Worm (Caenorhabditis elegans) whole organism, L2 larva: Measurements from ENCODE around the gene srh-99.

ENCODE experiments used
- C34F6.9 ChIP-seq: fragments of 150-350 bp; optimal IDR thresholded peaks from 2 replicates; lab custom pipeline; 2014; ENCODE audit warnings: missing biosample characterization, missing genetic modification characterization
- F13H6.1 ChIP-seq: sonication (generic microtip); optimal IDR thresholded peaks from 2 replicates; lab custom pipeline; 2016; ENCODE audit warnings: missing genetic modification characterization, missing compliant biosample characterization
- R02D3.7 ChIP-seq: fragments of 150-350 bp; optimal IDR thresholded peaks from 2 replicates; lab custom pipeline; 2014; ENCODE audit warnings: missing biosample characterization, missing genetic modification characterization
- Y55F3AM.14 ChIP-seq: fragments of 200-800 bp; sonication (Bioruptor generic); optimal IDR thresholded peaks from 2 replicates; lab custom pipeline; 2018; ENCODE audit warnings: mild to moderate bottlenecking, missing genetic modification characterization, missing compliant biosample characterization
- ZK546.5 ChIP-seq: sonication (generic microtip); optimal IDR thresholded peaks from 2 replicates; lab custom pipeline; 2017; ENCODE audit warnings: missing biosample characterization, missing genetic modification characterization
- blmp-1 ChIP-seq: sonication (generic microtip); optimal IDR thresholded peaks from 2 replicates; lab custom pipeline; 2017; ENCODE audit warnings: missing genetic modification characterization, mild to moderate bottlenecking, missing compliant biosample characterization, antibody characterized with exemption, moderate library complexity; ENCODE audit not compliant: insufficient read depth
- ceh-82 ChIP-seq: fragments of 150-350 bp; optimal IDR thresholded peaks from 2 replicates; lab custom pipeline; 2014; ENCODE audit warnings: missing biosample characterization, missing genetic modification characterization
- crh-2 ChIP-seq: sonication (generic microtip); optimal IDR thresholded peaks from 2 replicates; lab custom pipeline; 2017; ENCODE audit warnings: missing biosample characterization, missing genetic modification characterization
- egl-27 ChIP-seq: sonication (generic microtip); optimal IDR thresholded peaks from 3 replicates; lab custom pipeline; 2017; ENCODE audit warnings: missing biosample characterization, missing genetic modification reagents, missing genetic modification characterization
- elt-3 ChIP-seq: sonication (generic microtip); optimal IDR thresholded peaks from 2 replicates; lab custom pipeline; 2017; ENCODE audit warnings: missing biosample characterization, missing genetic modification characterization
- fos-1 ChIP-seq: fragments of 150-350 bp; optimal IDR thresholded peaks from 2 replicates; lab custom pipeline; 2014; ENCODE audit warnings: missing biosample characterization, missing genetic modification characterization
- lin-11 ChIP-seq: fragments of 150-350 bp; sonication (generic microtip); optimal IDR thresholded peaks from 2 replicates; lab custom pipeline; 2014; ENCODE audit warnings: missing biosample characterization, missing genetic modification characterization, inconsistent platforms, mixed read lengths
- lin-13 ChIP-seq: fragments of 150-350 bp; optimal IDR thresholded peaks from 2 replicates; lab custom pipeline; 2014; ENCODE audit warnings: missing biosample characterization, missing genetic modification reagents, missing genetic modification characterization
- lin-39 ChIP-seq: fragments of 150-350 bp; optimal IDR thresholded peaks from 2 replicates; lab custom pipeline; 2014; ENCODE audit warnings: missing biosample characterization, missing genetic modification reagents, missing genetic modification characterization
- mbf-1 ChIP-seq: sonication (generic microtip); optimal IDR thresholded peaks from 2 replicates; lab custom pipeline; 2017; ENCODE audit warnings: missing biosample characterization, missing genetic modification characterization
- mdl-1 ChIP-seq, 2 experiments: fragments of 150-350 bp in 1 of 2; sonication (generic microtip) in 1 of 2; optimal IDR thresholded peaks; 2 replicates each; lab custom pipeline; 2017; ENCODE audit warnings: missing biosample characterization in 2 of 2, missing genetic modification characterization in 2 of 2
- nhr-10 ChIP-seq: sonication (generic microtip); optimal IDR thresholded peaks from 2 replicates; lab custom pipeline; 2017; ENCODE audit warnings: missing biosample characterization, missing genetic modification characterization
- nhr-11 ChIP-seq: fragments of 150-350 bp; optimal IDR thresholded peaks from 2 replicates; lab custom pipeline; 2014; ENCODE audit warnings: missing biosample characterization, missing genetic modification characterization
- nhr-12 ChIP-seq: fragments of 150-350 bp; optimal IDR thresholded peaks from 2 replicates; lab custom pipeline; 2014; ENCODE audit warnings: missing biosample characterization, missing genetic modification characterization
- nhr-129 ChIP-seq: fragments of 150-350 bp; optimal IDR thresholded peaks from 2 replicates; lab custom pipeline; 2014; ENCODE audit warnings: missing biosample characterization, missing genetic modification characterization
- nhr-21 ChIP-seq: fragments of 150-350 bp; optimal IDR thresholded peaks from 2 replicates; lab custom pipeline; 2014; ENCODE audit warnings: missing biosample characterization, missing genetic modification characterization
- nhr-23 ChIP-seq: fragments of 150-350 bp; optimal IDR thresholded peaks from 2 replicates; lab custom pipeline; 2014; ENCODE audit warnings: missing biosample characterization, missing genetic modification reagents, missing genetic modification characterization
- nhr-237 ChIP-seq: fragments of 150-350 bp; optimal IDR thresholded peaks from 2 replicates; lab custom pipeline; 2014; ENCODE audit warnings: missing biosample characterization, missing genetic modification characterization
- nhr-25 ChIP-seq: fragments of 150-350 bp; sonication (generic microtip); optimal IDR thresholded peaks from 3 replicates; lab custom pipeline; 2014; ENCODE audit warnings: missing biosample characterization, missing genetic modification characterization
- nhr-6 ChIP-seq: fragments of 150-350 bp; optimal IDR thresholded peaks from 2 replicates; lab custom pipeline; 2014; ENCODE audit warnings: missing biosample characterization, missing genetic modification characterization
- nhr-77 ChIP-seq: fragments of 150-350 bp; optimal IDR thresholded peaks from 2 replicates; lab custom pipeline; 2014; ENCODE audit warnings: missing biosample characterization, missing genetic modification characterization
- peb-1 ChIP-seq: fragments of 150-350 bp; optimal IDR thresholded peaks from 2 replicates; lab custom pipeline; 2014; ENCODE audit warnings: missing biosample characterization, missing genetic modification characterization
- sem-4 ChIP-seq: fragments of 150-350 bp; optimal IDR thresholded peaks from 2 replicates; lab custom pipeline; 2014; ENCODE audit warnings: missing biosample characterization, missing genetic modification reagents, missing genetic modification characterization
- skn-1 ChIP-seq: sonication (generic microtip); optimal IDR thresholded peaks from 2 replicates; lab custom pipeline; 2017; ENCODE audit warnings: missing biosample characterization, missing genetic modification characterization
- sma-3 ChIP-seq: sonication (generic microtip); optimal IDR thresholded peaks from 2 replicates; lab custom pipeline; 2016; ENCODE audit warnings: missing genetic modification reagents, missing genetic modification characterization, missing compliant biosample characterization
- sma-9 ChIP-seq, 2 experiments: fragments of 150-350 bp in 1 of 2; sonication (generic microtip) in 1 of 2; optimal IDR thresholded peaks; 2 replicates each; lab custom pipeline; 2014 to 2016; ENCODE audit warnings: missing genetic modification characterization in 2 of 2, mild to moderate bottlenecking in 1 of 2, missing biosample characterization in 1 of 2, missing compliant biosample characterization in 1 of 2, missing genetic modification reagents in 1 of 2, moderate library complexity in 1 of 2
- snpc-4 ChIP-seq: fragments of 150-350 bp; optimal IDR thresholded peaks from 2 replicates; lab custom pipeline; 2014; ENCODE audit warnings: missing biosample characterization, missing genetic modification characterization
- unc-39 ChIP-seq: fragments of 150-350 bp; optimal IDR thresholded peaks from 2 replicates; lab custom pipeline; 2014; ENCODE audit warnings: missing biosample characterization, missing genetic modification characterization
- unc-62 ChIP-seq: fragments of 150-350 bp; optimal IDR thresholded peaks from 2 replicates; lab custom pipeline; 2014; ENCODE audit warnings: missing biosample characterization, missing genetic modification reagents, missing genetic modification characterization
- zag-1 ChIP-seq: fragments of 150-350 bp; optimal IDR thresholded peaks from 2 replicates; lab custom pipeline; 2014; ENCODE audit warnings: missing biosample characterization, missing genetic modification characterization
- ztf-1 ChIP-seq: fragments of 200-800 bp; sonication (Bioruptor generic); conservative IDR thresholded peaks from 2 replicates; pipeline ENCODE4 v1.3.6; 2022; ENCODE audit warnings: missing genetic modification characterization, missing compliant biosample characterization
- ztf-4 ChIP-seq: fragments of 150-350 bp; optimal IDR thresholded peaks from 2 replicates; lab custom pipeline; 2014; ENCODE audit warnings: missing biosample characterization, missing genetic modification characterization

Gene srh-99

DNA sequence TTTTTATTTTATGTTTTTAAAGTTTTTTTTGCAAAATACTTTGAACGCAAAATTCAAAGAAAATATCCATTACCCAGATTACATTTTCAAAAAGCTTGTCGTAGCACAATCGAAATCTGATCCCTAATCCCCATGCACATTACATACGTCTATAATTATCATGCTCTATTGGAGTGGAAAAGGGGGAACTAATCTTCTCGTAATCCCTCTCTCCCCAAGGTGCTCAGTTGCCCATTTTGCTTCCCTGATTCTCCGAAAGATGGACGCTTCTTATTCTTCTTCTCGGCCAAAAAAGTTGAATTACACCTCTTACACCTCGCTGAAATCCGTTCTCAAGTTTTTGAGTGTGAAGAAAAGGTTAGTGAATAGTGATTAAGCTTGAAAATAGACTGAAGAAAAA lies 5.3 kb downstream of the srh-99 start, which contains the start of gene fbxc-53:
fbxc-53 (plus strand) TSS at position 245 of the 400 bp plus-strand sequence.
- TF ChIP-seq nhr-25: no peak
- no peak for TF ChIP-seq lin-11 (tag; lab: Kevin White, UChicago)
- TF ChIP-seq sma-3: no peak
- no peak for TF ChIP-seq elt-3 (tag; lab: Kevin White, UChicago)
- TF ChIP-seq nhr-237 (tag; lab: Kevin White, UChicago): no peak
- no peak for TF ChIP-seq ceh-82 (tag; lab: Kevin White, UChicago)
- no peak for TF ChIP-seq nhr-23
- no peak for TF ChIP-seq nhr-11
- TF ChIP-seq F13H6.1: no peak
- no peak for TF ChIP-seq nhr-77
- no peak for TF ChIP-seq nhr-10 (tag; lab: Kevin White, UChicago)
- TF ChIP-seq zag-1 (tag; lab: Kevin White, UChicago): no peak

DNA sequence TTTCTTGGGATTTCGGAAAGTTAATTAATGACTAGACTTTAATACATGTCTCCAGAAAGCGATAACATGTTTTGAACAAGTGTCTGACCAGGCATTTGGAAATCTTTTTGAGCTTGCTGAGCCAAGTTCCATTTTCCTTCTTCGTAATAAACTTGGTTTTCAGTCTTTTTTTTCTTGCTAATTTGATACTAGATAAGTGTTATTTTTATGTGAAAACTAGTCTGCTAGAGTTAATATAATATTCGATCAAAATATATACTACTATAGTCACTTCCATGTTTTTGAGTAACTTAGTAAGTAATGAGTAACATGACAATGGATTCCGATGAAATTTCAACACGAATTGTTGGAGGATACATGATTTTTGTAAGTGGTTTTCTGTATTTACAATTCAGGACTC lies 7.1 kb downstream of the srh-99 start, which contains the start of gene srx-110:
srx-110 (plus strand) TSS at position 301 of the 400 bp plus-strand sequence.
- no peak for TF ChIP-seq fos-1
- no peak for TF ChIP-seq R02D3.7 (tag; lab: Kevin White, UChicago)
- no peak for TF ChIP-seq ztf-1
- no peak for TF ChIP-seq C34F6.9 (tag; lab: Kevin White, UChicago)
- no peak for TF ChIP-seq mdl-1 (tag; optimal IDR thresholded peaks at IDR 0.05; lab: Kevin White, UChicago)
- TF ChIP-seq snpc-4 (tag; lab: Kevin White, UChicago): no peak
- TF ChIP-seq nhr-129: no peak
- no peak for TF ChIP-seq nhr-25
- no peak for TF ChIP-seq lin-39 (tag; lab: Kevin White, UChicago)
- no peak for TF ChIP-seq mbf-1 (tag; lab: Kevin White, UChicago)
- TF ChIP-seq Y55F3AM.14: no peak
- no peak for TF ChIP-seq unc-62 (GFP tag; lab: Kevin White, UChicago)
- no peak for TF ChIP-seq ztf-4 (tag; lab: Kevin White, UChicago)
- no peak for TF ChIP-seq sma-9 (GFP tag; optimal IDR thresholded peaks at IDR 0.05; lab: Kevin White, UChicago)
- TF ChIP-seq sma-9 (tag; optimal IDR thresholded peaks at IDR 0.05; lab: Kevin White, UChicago): no peak
- no peak for TF ChIP-seq nhr-12
- no peak for TF ChIP-seq egl-27 (tag; lab: Kevin White, UChicago)
- no peak for TF ChIP-seq nhr-237 (tag; lab: Kevin White, UChicago)
- TF ChIP-seq zag-1 (tag; lab: Kevin White, UChicago): no peak
- TF ChIP-seq nhr-6: no peak
- TF ChIP-seq, all 48 proteins: peak for 0

DNA sequence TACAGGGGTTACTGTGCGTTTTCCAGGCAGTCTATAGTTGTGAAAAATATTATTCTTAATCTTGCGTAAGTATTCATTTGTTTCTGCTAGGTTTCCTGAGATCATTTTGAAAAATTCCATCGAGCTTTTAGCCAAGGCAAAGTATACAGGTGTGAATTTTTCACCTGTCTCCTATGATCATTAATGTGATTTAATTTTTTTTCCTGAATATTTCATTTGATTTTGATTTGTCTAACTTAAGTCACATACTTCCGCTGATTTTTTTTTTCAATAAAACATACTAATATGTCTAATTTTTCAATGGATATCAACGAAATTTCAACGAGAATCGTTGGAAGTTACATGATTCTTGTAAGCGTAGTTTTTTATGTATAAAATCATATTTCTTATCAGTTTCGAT lies 11.0 kb downstream of the srh-99 start, which contains the start of gene srx-108:
srx-108 (plus strand) TSS at position 301 of the 400 bp plus-strand sequence.
- no peak for TF ChIP-seq ztf-1
- no peak for TF ChIP-seq sem-4 (tag; lab: Kevin White, UChicago)

- TF ChIP-seq elt-3 (tag; lab: Kevin White, UChicago) (no peak), lin-11 (tag; lab: Kevin White, UChicago) (no peak), blmp-1 (no peak), ZK546.5 (tag; lab: Kevin White, UChicago) (no peak), unc-39 (tag; lab: Kevin White, UChicago) (no peak), lin-13 (GFP tag; lab: Kevin White, UChicago) (no peak), nhr-21 (tag; lab: Kevin White, UChicago) (no peak), nhr-10 (tag; lab: Kevin White, UChicago) (no peak), mbf-1 (tag; lab: Kevin White, UChicago) (no peak), nhr-25 (no peak), F13H6.1 (no peak), peb-1 (tag; lab: Kevin White, UChicago) (no peak)
These were observed 15.1 kb downstream of the srh-99 start, which contains the start of gene srx-105 for ce11 chrII:3701305-3701704. TSS of gene srx-105 (minus strand) at chrII:3701405.

- no peak for TF ChIP-seq peb-1 (tag; lab: Kevin White, UChicago)
- no peak for TF ChIP-seq crh-2
- no peak for TF ChIP-seq skn-1 (tag; lab: Kevin White, UChicago)
- TF ChIP-seq nhr-129: no peak
- no peak for TF ChIP-seq nhr-11
- TF ChIP-seq nhr-23: no peak
- TF ChIP-seq ztf-4 (tag; lab: Kevin White, UChicago): no peak
- TF ChIP-seq F13H6.1: no peak
- TF ChIP-seq, all 48 proteins: peak for 0
These were observed 16.8 kb downstream of the srh-99 start, which contains the start of gene srx-104 for ce11 chrII:3699591-3699990. TSS of gene srx-104 (minus strand) at chrII:3699691.
